Worm (Caenorhabditis elegans) whole organism, L3 larva: Measurements from ENCODE around the gene H06I04.6.

Experiments
- R02D3.7 ChIP-seq: fragments of 150-350 bp; optimal IDR thresholded peaks from 2 replicates; lab custom pipeline; 2014; ENCODE audit warnings: missing biosample characterization, missing genetic modification characterization
- ZK546.5 ChIP-seq: sonication (generic microtip); optimal IDR thresholded peaks from 2 replicates; lab custom pipeline; 2017; ENCODE audit warnings: missing biosample characterization, missing genetic modification characterization
- aly-2 ChIP-seq: fragments of 150-350 bp; optimal IDR thresholded peaks from 2 replicates; lab custom pipeline; 2014; ENCODE audit warnings: missing biosample characterization, missing genetic modification characterization
- ama-1 ChIP-seq: fragments of 150-350 bp; optimal IDR thresholded peaks from 2 replicates; lab custom pipeline; 2018
- ceh-16 ChIP-seq: sonication (generic microtip); optimal IDR thresholded peaks from 2 replicates; lab custom pipeline; 2017; ENCODE audit warnings: missing biosample characterization, missing genetic modification characterization
- ceh-28 ChIP-seq: fragments of 150-350 bp; optimal IDR thresholded peaks from 2 replicates; lab custom pipeline; 2014; ENCODE audit warnings: missing biosample characterization, missing genetic modification reagents, missing genetic modification characterization
- ceh-9 ChIP-seq: sonication (generic microtip); optimal IDR thresholded peaks from 2 replicates; lab custom pipeline; 2018; ENCODE audit warnings: missing biosample characterization, missing genetic modification characterization
- daf-12 ChIP-seq: fragments of 150-350 bp; optimal IDR thresholded peaks from 2 replicates; lab custom pipeline; 2014; ENCODE audit warnings: missing biosample characterization, missing genetic modification reagents, missing genetic modification characterization
- egl-27 ChIP-seq: sonication (generic microtip); optimal IDR thresholded peaks from 4 replicates; lab custom pipeline; 2017; ENCODE audit warnings: missing biosample characterization, missing genetic modification reagents, missing genetic modification characterization
- egl-5 ChIP-seq: fragments of 150-350 bp; optimal IDR thresholded peaks from 2 replicates; lab custom pipeline; 2017; ENCODE audit warnings: missing biosample characterization, missing genetic modification reagents, missing genetic modification characterization, inconsistent platforms
- elt-1 ChIP-seq: fragments of 150-350 bp; optimal IDR thresholded peaks from 2 replicates; lab custom pipeline; 2014; ENCODE audit warnings: missing biosample characterization, missing genetic modification characterization
- elt-2 ChIP-seq: sonication (generic microtip); optimal IDR thresholded peaks from 2 replicates; lab custom pipeline; 2016; ENCODE audit warnings: missing genetic modification reagents, mild to moderate bottlenecking, missing genetic modification characterization, missing compliant biosample characterization
- elt-3 ChIP-seq, 3 experiments: fragments of 150-350 bp in 1 of 3; sonication (generic microtip) in 2 of 3; optimal IDR thresholded peaks; 2 replicates in 2 of 3; 4 replicates in 1 of 3; lab custom pipeline; 2014 to 2017; ENCODE audit warnings: missing biosample characterization in 3 of 3, missing genetic modification characterization in 3 of 3
- fkh-10 ChIP-seq: sonication (generic microtip); optimal IDR thresholded peaks from 2 replicates; lab custom pipeline; 2017; ENCODE audit warnings: missing biosample characterization, missing genetic modification reagents, missing genetic modification characterization
- fos-1 ChIP-seq: fragments of 150-350 bp; optimal IDR thresholded peaks from 2 replicates; lab custom pipeline; 2014; ENCODE audit warnings: missing biosample characterization, missing genetic modification characterization
- hmg-11 ChIP-seq: sonication (generic microtip); optimal IDR thresholded peaks from 2 replicates; lab custom pipeline; 2016; ENCODE audit warnings: missing genetic modification characterization, missing compliant biosample characterization
- lin-15B ChIP-seq: fragments of 150-350 bp; optimal IDR thresholded peaks from 2 replicates; lab custom pipeline; 2014; ENCODE audit warnings: missing biosample characterization, missing genetic modification characterization
- lin-39 ChIP-seq: fragments of 150-350 bp; optimal IDR thresholded peaks from 2 replicates; lab custom pipeline; 2018; ENCODE audit warnings: missing biosample characterization, missing genetic modification reagents, missing genetic modification characterization
- lsy-12 ChIP-seq: sonication (generic microtip); optimal IDR thresholded peaks from 2 replicates; lab custom pipeline; 2016; ENCODE audit warnings: mild to moderate bottlenecking, missing genetic modification characterization, missing compliant biosample characterization
- mdl-1 ChIP-seq: fragments of 150-350 bp; optimal IDR thresholded peaks from 2 replicates; lab custom pipeline; 2014; ENCODE audit warnings: missing biosample characterization, missing genetic modification characterization
- mml-1 ChIP-seq: fragments of 150-350 bp; sonication (generic microtip); optimal IDR thresholded peaks from 3 replicates; lab custom pipeline; 2014; ENCODE audit warnings: missing biosample characterization, missing genetic modification characterization
- nfya-1 ChIP-seq: sonication (generic microtip); optimal IDR thresholded peaks from 2 replicates; lab custom pipeline; 2017; ENCODE audit warnings: missing genetic modification characterization, mild to moderate bottlenecking, missing compliant biosample characterization, antibody characterized with exemption, moderate library complexity; ENCODE audit not compliant: insufficient read depth
- nhr-11 ChIP-seq: fragments of 150-350 bp; optimal IDR thresholded peaks from 2 replicates; lab custom pipeline; 2014; ENCODE audit warnings: missing biosample characterization, missing genetic modification characterization
- nhr-23 ChIP-seq: fragments of 150-350 bp; optimal IDR thresholded peaks from 2 replicates; lab custom pipeline; 2014; ENCODE audit warnings: missing biosample characterization, missing genetic modification reagents, missing genetic modification characterization
- nhr-237 ChIP-seq: fragments of 150-350 bp; optimal IDR thresholded peaks from 2 replicates; lab custom pipeline; 2014; ENCODE audit warnings: missing biosample characterization, missing genetic modification characterization
- nhr-25 ChIP-seq: sonication (generic microtip); optimal IDR thresholded peaks from 2 replicates; lab custom pipeline; 2017; ENCODE audit warnings: missing biosample characterization, missing genetic modification characterization
- nhr-28 ChIP-seq: fragments of 150-350 bp; optimal IDR thresholded peaks from 2 replicates; lab custom pipeline; 2014; ENCODE audit warnings: missing biosample characterization, missing genetic modification characterization
- nhr-67 ChIP-seq: fragments of 150-350 bp; optimal IDR thresholded peaks from 2 replicates; lab custom pipeline; 2014; ENCODE audit warnings: missing biosample characterization, missing genetic modification characterization
- pha-4 ChIP-seq: fragments of 150-350 bp; optimal IDR thresholded peaks from 2 replicates; lab custom pipeline; 2014; ENCODE audit warnings: missing biosample characterization, missing genetic modification reagents, missing genetic modification characterization
- sea-2 ChIP-seq: fragments of 150-350 bp; sonication (generic microtip); optimal IDR thresholded peaks from 4 replicates; lab custom pipeline; 2014; ENCODE audit warnings: missing biosample characterization, missing genetic modification reagents, missing genetic modification characterization
- skn-1 ChIP-seq: fragments of 150-350 bp; optimal IDR thresholded peaks from 2 replicates; lab custom pipeline; 2014; ENCODE audit warnings: missing biosample characterization, missing genetic modification characterization
- snpc-4 ChIP-seq: fragments of 150-350 bp; optimal IDR thresholded peaks from 2 replicates; lab custom pipeline; 2014; ENCODE audit warnings: missing biosample characterization, missing genetic modification characterization
- tbx-2 ChIP-seq: sonication (generic microtip); optimal IDR thresholded peaks from 2 replicates; lab custom pipeline; 2016; ENCODE audit warnings: mild to moderate bottlenecking, missing genetic modification characterization, missing compliant biosample characterization
- unc-39 ChIP-seq: sonication (generic microtip); optimal IDR thresholded peaks from 4 replicates; lab custom pipeline; 2017; ENCODE audit warnings: missing biosample characterization, missing genetic modification characterization
- unc-62 ChIP-seq: fragments of 150-350 bp; sonication (generic microtip); optimal IDR thresholded peaks from 4 replicates; lab custom pipeline; 2014; ENCODE audit warnings: missing biosample characterization, missing genetic modification reagents, missing genetic modification characterization
- zag-1 ChIP-seq: fragments of 150-350 bp; optimal IDR thresholded peaks from 2 replicates; lab custom pipeline; 2014; ENCODE audit warnings: missing biosample characterization, missing genetic modification characterization
- ztf-11 ChIP-seq: fragments of 150-350 bp; optimal IDR thresholded peaks from 2 replicates; lab custom pipeline; 2014; ENCODE audit warnings: missing biosample characterization, missing genetic modification characterization
- ztf-4 ChIP-seq: fragments of 150-350 bp; optimal IDR thresholded peaks from 2 replicates; lab custom pipeline; 2014; ENCODE audit warnings: missing biosample characterization, missing genetic modification characterization

Gene H06I04.6

DNA sequence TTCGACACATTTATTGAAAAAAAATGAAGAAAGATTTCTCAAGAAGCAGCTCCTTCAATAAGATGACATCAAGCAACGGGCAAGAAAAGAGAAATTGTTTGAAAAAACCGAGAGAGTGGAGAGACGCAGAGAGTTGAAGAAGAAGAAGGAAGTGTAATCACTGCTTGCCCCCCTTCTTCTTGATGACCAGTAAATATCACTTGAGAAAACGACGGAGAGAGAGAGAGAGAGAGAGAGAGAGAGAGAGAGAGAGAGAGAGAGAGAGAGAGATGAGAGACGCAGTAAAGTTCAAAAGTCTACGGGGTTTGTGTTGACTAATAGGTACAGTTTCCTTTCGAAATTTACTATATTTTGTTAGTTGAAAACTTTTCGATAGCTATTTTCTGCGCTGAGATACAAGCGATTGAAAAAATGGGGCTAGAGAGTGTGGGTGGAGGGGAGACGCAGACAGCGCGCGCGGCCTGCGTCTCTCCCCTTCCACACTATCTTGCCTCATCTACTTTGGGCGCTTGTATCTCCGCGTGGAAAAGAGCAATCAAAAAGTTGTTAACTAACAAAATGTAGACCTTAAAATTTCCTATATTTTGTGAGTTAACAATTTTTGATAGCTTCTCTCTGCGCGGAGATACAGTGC is 1.9 kb upstream of the H06I04.6 start (continued):
- TF ChIP-seq daf-12, result no peak

DNA sequence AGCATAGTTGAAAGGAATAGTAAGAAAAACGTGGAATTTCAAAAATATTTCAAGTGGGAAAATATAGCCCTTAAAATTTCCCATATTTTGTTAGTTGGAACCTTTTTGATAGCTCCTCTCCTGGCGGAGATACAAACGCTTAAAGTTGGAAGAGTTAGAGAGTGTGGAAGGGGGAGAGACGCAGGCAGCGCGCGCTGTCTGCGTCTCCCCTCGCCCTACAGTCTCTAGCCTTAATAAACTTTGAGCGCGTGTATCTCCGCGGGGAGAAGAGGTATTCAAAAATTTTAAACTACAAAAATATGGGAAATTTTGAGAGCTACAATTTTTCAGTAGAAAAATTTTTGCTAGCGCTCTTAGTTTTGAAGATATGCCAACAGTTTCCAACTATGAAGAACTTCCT is 423 bp upstream of the H06I04.6 start:
- TF ChIP-seq nhr-23 (tag; lab: Kevin White, UChicago) (no peak), unc-62 (no peak), R02D3.7 (tag; lab: Kevin White, UChicago) (no peak), ceh-16 (tag; lab: Kevin White, UChicago) (no peak), skn-1 (no peak), ama-1 (lab: Kevin White, UChicago) (no peak), egl-27 (tag; lab: Kevin White, UChicago) (no peak), pha-4 (tag; lab: Kevin White, UChicago) (no peak), fos-1 (tag; lab: Kevin White, UChicago) (no peak), snpc-4 (tag; lab: Kevin White, UChicago) (no peak), unc-39 (no peak), lin-39 (tag; lab: Kevin White, UChicago) (no peak), elt-1 (tag; lab: Kevin White, UChicago) (no peak), sea-2 (GFP tag; lab: Kevin White, UChicago) (no peak)

DNA sequence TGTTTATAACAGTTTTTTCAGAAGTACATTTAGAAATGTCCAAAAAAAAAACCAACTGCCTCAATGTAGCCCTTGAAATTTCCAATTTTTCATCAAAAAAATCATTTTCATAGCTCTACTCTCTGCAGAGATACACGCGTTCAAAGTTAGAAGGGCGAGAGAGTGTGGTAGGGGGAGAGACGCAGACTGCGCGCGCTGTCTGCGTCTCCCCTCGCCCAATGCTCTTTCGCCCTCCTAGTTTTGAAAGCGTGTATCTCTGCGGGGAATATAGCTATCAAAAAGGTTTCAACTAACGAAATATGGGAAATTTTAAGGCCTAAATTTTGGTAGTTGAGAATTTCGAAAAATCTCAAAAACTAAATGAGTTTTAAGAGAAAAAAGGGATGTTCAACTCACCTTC is 578 bp downstream of the H06I04.6 start:
- TF ChIP-seq nhr-28 (tag; lab: Kevin White, UChicago) (no peak), nhr-11 (tag; lab: Kevin White, UChicago) (no peak), pha-4 (tag; lab: Kevin White, UChicago) (no peak), elt-2 (tag; lab: Kevin White, UChicago) (no peak), zag-1 (tag; lab: Kevin White, UChicago) (no peak), nfya-1 (tag; lab: Kevin White, UChicago) (no peak), nhr-67 (no peak), egl-5 (tag; lab: Kevin White, UChicago) (no peak), sea-2 (GFP tag; lab: Kevin White, UChicago) (no peak), nhr-237 (tag; lab: Kevin White, UChicago) (no peak), mdl-1 (tag; lab: Kevin White, UChicago) (no peak), skn-1 (no peak), fkh-10 (no peak), nhr-25 (tag; lab: Kevin White, UChicago) (no peak), fos-1 (tag; lab: Kevin White, UChicago) (no peak), ceh-28 (no peak), elt-1 (tag; lab: Kevin White, UChicago) (no peak), mml-1 (tag; lab: Kevin White, UChicago) (no peak)

ce11 chrIII:3063084-3063483 is 1.1 kb downstream of the H06I04.6 start:
- no peak for TF ChIP-seq lin-15B (tag; lab: Kevin White, UChicago)
- no peak for TF ChIP-seq R02D3.7 (tag; lab: Kevin White, UChicago)
- TF ChIP-seq aly-2 (tag; lab: Kevin White, UChicago), result no peak
- TF ChIP-seq ceh-16 (tag; lab: Kevin White, UChicago), result no peak
- no peak for TF ChIP-seq ztf-4 (tag; lab: Kevin White, UChicago)

DNA sequence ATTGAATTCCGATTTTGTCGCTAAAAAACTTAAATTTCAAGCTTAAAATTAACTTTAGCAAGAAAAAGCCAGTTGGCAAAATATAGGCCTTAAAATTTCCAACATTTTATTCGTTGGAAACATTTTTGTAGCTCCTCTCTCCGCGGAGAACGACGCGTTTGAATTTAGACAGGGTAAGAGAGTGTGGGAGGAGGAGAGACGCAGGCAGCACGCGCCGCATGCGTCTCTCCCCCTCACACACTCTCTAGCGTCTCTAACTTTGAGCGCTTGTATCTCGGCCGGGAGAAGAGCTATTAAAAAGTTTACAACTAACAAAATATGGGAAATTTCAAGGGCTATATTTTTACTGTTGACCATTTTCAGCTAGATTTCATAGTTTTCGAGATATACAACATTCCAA is 2.9 kb downstream of the H06I04.6 start:
- TF ChIP-seq ceh-16 (tag; lab: Kevin White, UChicago) (no peak), skn-1 (no peak), mml-1 (tag; lab: Kevin White, UChicago) (no peak), egl-5 (tag; lab: Kevin White, UChicago) (no peak), nhr-25 (tag; lab: Kevin White, UChicago) (no peak), tbx-2 (tag; lab: Kevin White, UChicago) (no peak), lsy-12 (no peak), ztf-4 (tag; lab: Kevin White, UChicago) (no peak), mdl-1 (tag; lab: Kevin White, UChicago) (no peak), egl-27 (tag; lab: Kevin White, UChicago) (no peak), ztf-11 (tag; lab: Kevin White, UChicago) (no peak), fos-1 (tag; lab: Kevin White, UChicago) (no peak), elt-2 (tag; lab: Kevin White, UChicago) (no peak), elt-3 (tag; optimal IDR thresholded peaks at IDR 0.05; lab: Kevin White, UChicago) (no peak), snpc-4 (tag; lab: Kevin White, UChicago) (no peak), hmg-11 (no peak), ceh-9 (tag; lab: Kevin White, UChicago) (no peak), ZK546.5 (tag; lab: Kevin White, UChicago) (no peak)
- TF ChIP-seq, all 47 proteins: peak for 0
